Worm (Caenorhabditis elegans) whole organism, L4/young adult: ENCODE results near the gene F59E12.17.

Experiments used
- W03F9.2 ChIP-seq: fragments of 150-350 bp; optimal IDR thresholded peaks from 2 replicates; lab custom pipeline; 2014; ENCODE audit warnings: missing biosample characterization, missing genetic modification characterization
- dao-5 ChIP-seq: sonication (generic microtip); optimal IDR thresholded peaks from 2 replicates; lab custom pipeline; 2016; ENCODE audit warnings: missing genotype, missing genetic modification characterization, moderate library complexity, missing compliant biosample characterization
- him-1 ChIP-seq: sonication (generic microtip); optimal IDR thresholded peaks from 2 replicates; lab custom pipeline; 2016; ENCODE audit warnings: missing genotype, missing genetic modification reagents, missing genetic modification characterization, missing compliant biosample characterization

- TF ChIP-seq dao-5 (tag; lab: Kevin White, UChicago), result no peak
- TF ChIP-seq W03F9.2 (tag; lab: Kevin White, UChicago), result no peak
- no peak for TF ChIP-seq him-1
Observed at ce11 chrII:5660155-5660554, 10.9 kb upstream of the F59E12.17 start.
